Worm (Caenorhabditis elegans) whole organism, L3 larva: ENCODE results near the gene B0416.4.

Source experiments
- ZK546.5 ChIP-seq: sonication (generic microtip); optimal IDR thresholded peaks from 2 replicates; lab custom pipeline; 2017; ENCODE audit warnings: missing biosample characterization, missing genetic modification characterization
- aly-2 ChIP-seq: fragments of 150-350 bp; optimal IDR thresholded peaks from 2 replicates; lab custom pipeline; 2014; ENCODE audit warnings: missing biosample characterization, missing genetic modification characterization
- ama-1 ChIP-seq: fragments of 150-350 bp; optimal IDR thresholded peaks from 2 replicates; lab custom pipeline; 2018
- ceh-16 ChIP-seq: sonication (generic microtip); optimal IDR thresholded peaks from 2 replicates; lab custom pipeline; 2017; ENCODE audit warnings: missing biosample characterization, missing genetic modification characterization
- ceh-28 ChIP-seq: fragments of 150-350 bp; optimal IDR thresholded peaks from 2 replicates; lab custom pipeline; 2014; ENCODE audit warnings: missing biosample characterization, missing genetic modification reagents, missing genetic modification characterization
- ceh-82 ChIP-seq: fragments of 150-350 bp; optimal IDR thresholded peaks from 2 replicates; lab custom pipeline; 2014; ENCODE audit warnings: missing biosample characterization, missing genetic modification characterization
- ceh-9 ChIP-seq: sonication (generic microtip); optimal IDR thresholded peaks from 2 replicates; lab custom pipeline; 2018; ENCODE audit warnings: missing biosample characterization, missing genetic modification characterization
- daf-12 ChIP-seq: fragments of 150-350 bp; optimal IDR thresholded peaks from 2 replicates; lab custom pipeline; 2014; ENCODE audit warnings: missing biosample characterization, missing genetic modification reagents, missing genetic modification characterization
- egl-27 ChIP-seq: sonication (generic microtip); optimal IDR thresholded peaks from 4 replicates; lab custom pipeline; 2017; ENCODE audit warnings: missing biosample characterization, missing genetic modification reagents, missing genetic modification characterization
- elt-1 ChIP-seq: fragments of 150-350 bp; optimal IDR thresholded peaks from 2 replicates; lab custom pipeline; 2014; ENCODE audit warnings: missing biosample characterization, missing genetic modification characterization
- elt-2 ChIP-seq: sonication (generic microtip); optimal IDR thresholded peaks from 2 replicates; lab custom pipeline; 2016; ENCODE audit warnings: missing genetic modification reagents, mild to moderate bottlenecking, missing genetic modification characterization, missing compliant biosample characterization
- elt-3 ChIP-seq, 3 experiments: fragments of 150-350 bp in 1 of 3; sonication (generic microtip) in 2 of 3; optimal IDR thresholded peaks; 2 replicates in 2 of 3; 4 replicates in 1 of 3; lab custom pipeline; 2014 to 2017; ENCODE audit warnings: missing biosample characterization in 3 of 3, missing genetic modification characterization in 3 of 3
- eor-1 ChIP-seq, 2 experiments: fragments of 150-350 bp; optimal IDR thresholded peaks; 2 replicates each; lab custom pipeline; 2014 to 2018; ENCODE audit warnings: missing biosample characterization in 2 of 2, missing genetic modification characterization in 2 of 2
- fkh-10 ChIP-seq: sonication (generic microtip); optimal IDR thresholded peaks from 2 replicates; lab custom pipeline; 2017; ENCODE audit warnings: missing biosample characterization, missing genetic modification reagents, missing genetic modification characterization
- fkh-2 ChIP-seq: fragments of 150-350 bp; optimal IDR thresholded peaks from 2 replicates; lab custom pipeline; 2014; ENCODE audit warnings: missing biosample characterization, missing genetic modification reagents, missing genetic modification characterization
- fos-1 ChIP-seq: fragments of 150-350 bp; optimal IDR thresholded peaks from 2 replicates; lab custom pipeline; 2014; ENCODE audit warnings: missing biosample characterization, missing genetic modification characterization
- hmg-11 ChIP-seq: sonication (generic microtip); optimal IDR thresholded peaks from 2 replicates; lab custom pipeline; 2016; ENCODE audit warnings: missing genetic modification characterization, missing compliant biosample characterization
- jun-1 ChIP-seq: fragments of 150-350 bp; optimal IDR thresholded peaks from 2 replicates; lab custom pipeline; 2014; ENCODE audit warnings: missing biosample characterization, missing genetic modification reagents, missing genetic modification characterization
- lin-39 ChIP-seq: fragments of 150-350 bp; optimal IDR thresholded peaks from 2 replicates; lab custom pipeline; 2018; ENCODE audit warnings: missing biosample characterization, missing genetic modification reagents, missing genetic modification characterization
- lsy-12 ChIP-seq: sonication (generic microtip); optimal IDR thresholded peaks from 2 replicates; lab custom pipeline; 2016; ENCODE audit warnings: mild to moderate bottlenecking, missing genetic modification characterization, missing compliant biosample characterization
- mdl-1 ChIP-seq: fragments of 150-350 bp; optimal IDR thresholded peaks from 2 replicates; lab custom pipeline; 2014; ENCODE audit warnings: missing biosample characterization, missing genetic modification characterization
- mml-1 ChIP-seq: fragments of 150-350 bp; sonication (generic microtip); optimal IDR thresholded peaks from 3 replicates; lab custom pipeline; 2014; ENCODE audit warnings: missing biosample characterization, missing genetic modification characterization
- nfya-1 ChIP-seq: sonication (generic microtip); optimal IDR thresholded peaks from 2 replicates; lab custom pipeline; 2017; ENCODE audit warnings: missing genetic modification characterization, mild to moderate bottlenecking, missing compliant biosample characterization, antibody characterized with exemption, moderate library complexity; ENCODE audit not compliant: insufficient read depth
- nhr-12 ChIP-seq: fragments of 150-350 bp; optimal IDR thresholded peaks from 2 replicates; lab custom pipeline; 2014; ENCODE audit warnings: missing biosample characterization, missing genetic modification characterization
- nhr-237 ChIP-seq: fragments of 150-350 bp; optimal IDR thresholded peaks from 2 replicates; lab custom pipeline; 2014; ENCODE audit warnings: missing biosample characterization, missing genetic modification characterization
- nhr-25 ChIP-seq: sonication (generic microtip); optimal IDR thresholded peaks from 2 replicates; lab custom pipeline; 2017; ENCODE audit warnings: missing biosample characterization, missing genetic modification characterization
- nhr-28 ChIP-seq: fragments of 150-350 bp; optimal IDR thresholded peaks from 2 replicates; lab custom pipeline; 2014; ENCODE audit warnings: missing biosample characterization, missing genetic modification characterization
- nhr-43 ChIP-seq: sonication (generic microtip); optimal IDR thresholded peaks from 2 replicates; lab custom pipeline; 2016; ENCODE audit warnings: mild to moderate bottlenecking, missing genetic modification characterization, missing compliant biosample characterization; ENCODE audit not compliant: poor library complexity, severe bottlenecking
- nhr-76 ChIP-seq: fragments of 150-350 bp; sonication (generic microtip); optimal IDR thresholded peaks from 5 replicates; lab custom pipeline; 2014; ENCODE audit warnings: missing biosample characterization, missing genetic modification characterization
- nhr-77 ChIP-seq: fragments of 150-350 bp; optimal IDR thresholded peaks from 2 replicates; lab custom pipeline; 2014; ENCODE audit warnings: missing biosample characterization, missing genetic modification characterization
- pha-4 ChIP-seq: fragments of 150-350 bp; optimal IDR thresholded peaks from 2 replicates; lab custom pipeline; 2014; ENCODE audit warnings: missing biosample characterization, missing genetic modification reagents, missing genetic modification characterization
- pqm-1 ChIP-seq: fragments of 150-350 bp; optimal IDR thresholded peaks from 2 replicates; lab custom pipeline; 2017; ENCODE audit warnings: missing biosample characterization, missing genetic modification characterization, inconsistent platforms
- sea-2 ChIP-seq: fragments of 150-350 bp; sonication (generic microtip); optimal IDR thresholded peaks from 4 replicates; lab custom pipeline; 2014; ENCODE audit warnings: missing biosample characterization, missing genetic modification reagents, missing genetic modification characterization
- snpc-4 ChIP-seq: fragments of 150-350 bp; optimal IDR thresholded peaks from 2 replicates; lab custom pipeline; 2014; ENCODE audit warnings: missing biosample characterization, missing genetic modification characterization
- unc-39 ChIP-seq: sonication (generic microtip); optimal IDR thresholded peaks from 4 replicates; lab custom pipeline; 2017; ENCODE audit warnings: missing biosample characterization, missing genetic modification characterization
- unc-62 ChIP-seq: fragments of 150-350 bp; sonication (generic microtip); optimal IDR thresholded peaks from 4 replicates; lab custom pipeline; 2014; ENCODE audit warnings: missing biosample characterization, missing genetic modification reagents, missing genetic modification characterization
- zag-1 ChIP-seq: fragments of 150-350 bp; optimal IDR thresholded peaks from 2 replicates; lab custom pipeline; 2014; ENCODE audit warnings: missing biosample characterization, missing genetic modification characterization
- ztf-11 ChIP-seq: fragments of 150-350 bp; optimal IDR thresholded peaks from 2 replicates; lab custom pipeline; 2014; ENCODE audit warnings: missing biosample characterization, missing genetic modification characterization
- ztf-4 ChIP-seq: fragments of 150-350 bp; optimal IDR thresholded peaks from 2 replicates; lab custom pipeline; 2014; ENCODE audit warnings: missing biosample characterization, missing genetic modification characterization

B0416.4 gene

ce11 chrX:9271886-9272285, 6.9 kb upstream of the B0416.4 start:
- TF ChIP-seq fkh-2 (tag; lab: Kevin White, UChicago) (no peak), unc-62 (no peak), nhr-237 (tag; lab: Kevin White, UChicago) (no peak), fos-1 (tag; lab: Kevin White, UChicago) (no peak), ama-1 (lab: Kevin White, UChicago) (no peak), nhr-76 (tag; lab: Kevin White, UChicago) (no peak), egl-27 (tag; lab: Kevin White, UChicago) (no peak), nfya-1 (tag; lab: Kevin White, UChicago) (no peak), ceh-9 (tag; lab: Kevin White, UChicago) (no peak), lin-39 (tag; lab: Kevin White, UChicago) (no peak), aly-2 (tag; lab: Kevin White, UChicago) (no peak), mdl-1 (no peak), ztf-4 (tag; lab: Kevin White, UChicago) (no peak), elt-2 (peak; percentile 93), jun-1 (no peak), pha-4 (peak; percentile 48), nhr-12 (tag; lab: Kevin White, UChicago) (no peak), pqm-1 (tag; lab: Kevin White, UChicago) (peak; percentile 78), elt-3 (tag; optimal IDR thresholded peaks at IDR 0.05; lab: Kevin White, UChicago) (peak in 1 of 3 experiments; percentile 51), nhr-77 (tag; lab: Kevin White, UChicago) (no peak), nhr-43 (tag; lab: Kevin White, UChicago) (peak; percentile 12), elt-1 (no peak), ceh-82 (tag; lab: Kevin White, UChicago) (no peak), hmg-11 (tag; lab: Kevin White, UChicago) (peak; percentile 33), nhr-28 (no peak), ceh-28 (peak; percentile 17), daf-12 (no peak), eor-1 (tag; optimal IDR thresholded peaks at IDR 0.05; lab: Kevin White, UChicago) (no peak), nhr-25 (no peak)

- TF ChIP-seq fos-1 (tag; lab: Kevin White, UChicago) = no peak
- TF ChIP-seq ceh-16 (tag; lab: Kevin White, UChicago) = no peak
- no peak for TF ChIP-seq elt-3 (tag; optimal IDR thresholded peaks at IDR 0.05; lab: Kevin White, UChicago)
- TF ChIP-seq unc-39 = no peak
- TF ChIP-seq snpc-4 (tag; lab: Kevin White, UChicago) = no peak
- TF ChIP-seq ceh-82 (tag; lab: Kevin White, UChicago) = no peak
- TF ChIP-seq mdl-1 = no peak
Observed at ce11 chrX:9274574-9274973, 4.2 kb upstream of the B0416.4 start, which contains the start of gene B0416.10. TSS of gene B0416.10 (minus strand) at chrX:9274674.

- TF ChIP-seq ama-1 (lab: Kevin White, UChicago) (no peak), fkh-10 (GFP tag; lab: Kevin White, UChicago) (no peak), ceh-16 (tag; lab: Kevin White, UChicago) (no peak)
Observed at ce11 chrX:9283026-9283425, 4.3 kb downstream of the B0416.4 start, which contains the start of gene B0416.11. TSS of gene B0416.11 (minus strand) at chrX:9283126.

ce11 chrX:9291345-9291744, 12.6 kb downstream of the B0416.4 start, which contains the start of gene B0416.3:
TSS of gene B0416.3 (plus strand) at chrX:9291645.
- TF ChIP-seq ceh-16 (tag; lab: Kevin White, UChicago) = no peak
- TF ChIP-seq unc-39 = no peak
- TF ChIP-seq nfya-1 (tag; lab: Kevin White, UChicago) = no peak
- TF ChIP-seq egl-27 (tag; lab: Kevin White, UChicago) = no peak
- no peak for TF ChIP-seq zag-1 (tag; lab: Kevin White, UChicago)
- no peak for TF ChIP-seq lsy-12
- no peak for TF ChIP-seq ZK546.5 (tag; lab: Kevin White, UChicago)
- no peak for TF ChIP-seq pqm-1 (tag; lab: Kevin White, UChicago)
- TF ChIP-seq lin-39 (tag; lab: Kevin White, UChicago) = no peak
- no peak for TF ChIP-seq fos-1 (tag; lab: Kevin White, UChicago)
- TF ChIP-seq sea-2 (GFP tag; lab: Kevin White, UChicago) = no peak
- TF ChIP-seq daf-12 = no peak
- TF ChIP-seq ztf-11 = no peak
- no peak for TF ChIP-seq pha-4
- no peak for TF ChIP-seq jun-1
- no peak for TF ChIP-seq ceh-28
- no peak for TF ChIP-seq nhr-43 (tag; lab: Kevin White, UChicago)
- TF ChIP-seq nhr-28 = no peak
- no peak for TF ChIP-seq mml-1
